Worm (Caenorhabditis elegans) whole organism, young adult: ENCODE measurements around the gene atf-4.

ENCODE experiments used
- F39B2.1 ChIP-seq: fragments of 200-800 bp; sonication (Bioruptor generic); IDR thresholded peaks from 2 replicates; pipeline ENCODE4 v1.3.6; 2022; ENCODE audit warnings: missing genetic modification reagents, missing genetic modification characterization, missing compliant biosample characterization
- F49E8.2 ChIP-seq: sonication (generic microtip); optimal IDR thresholded peaks from 3 replicates; lab custom pipeline; 2017; ENCODE audit warnings: missing genetic modification characterization, mild to moderate bottlenecking, missing compliant biosample characterization, antibody characterized with exemption, moderate library complexity; ENCODE audit not compliant: insufficient read depth
- Y56A3A.18 ChIP-seq: fragments of 200-800 bp; sonication (Bioruptor generic); IDR thresholded peaks from 2 replicates; pipeline ENCODE4 v1.3.6; 2022; ENCODE audit warnings: missing genetic modification reagents, missing genetic modification characterization, missing compliant biosample characterization
- akir-1 ChIP-seq: fragments of 200-800 bp; sonication (Bioruptor generic); optimal IDR thresholded peaks from 2 replicates; lab custom pipeline; 2018; ENCODE audit warnings: mild to moderate bottlenecking, missing genetic modification characterization, moderate library complexity, missing compliant biosample characterization
- ama-1 ChIP-seq, 3 experiments: fragments of 150-350 bp in 1 of 3; sonication (generic microtip) in 2 of 3; optimal IDR thresholded peaks; 2 replicates each; lab custom pipeline; 2014 to 2018; ENCODE audit warnings: missing biosample characterization in 2 of 3, missing genetic modification characterization in 2 of 3, missing genetic modification reagents in 2 of 3
- ceh-100 ChIP-seq: fragments of 200-800 bp; sonication (Bioruptor generic); IDR thresholded peaks from 2 replicates; pipeline ENCODE4 v1.3.6; 2022; ENCODE audit warnings: missing genetic modification reagents, missing genetic modification characterization, missing compliant biosample characterization
- lsy-27 ChIP-seq: sonication (generic microtip); optimal IDR thresholded peaks from 2 replicates; lab custom pipeline; 2017; ENCODE audit warnings: missing genetic modification characterization, mild to moderate bottlenecking, missing compliant biosample characterization, antibody characterized with exemption, missing genotype, borderline replicate concordance; ENCODE audit not compliant: insufficient read depth
- mcd-1 ChIP-seq: fragments of 200-800 bp; sonication (Bioruptor generic); IDR thresholded peaks from 2 replicates; pipeline ENCODE4 v1.3.6; 2022; ENCODE audit warnings: missing genetic modification reagents, missing genetic modification characterization, missing compliant biosample characterization
- nfya-2 ChIP-seq: fragments of 200-800 bp; sonication (Bioruptor generic); IDR thresholded peaks from 2 replicates; pipeline ENCODE4 v1.3.6; 2022; ENCODE audit warnings: missing genetic modification reagents, missing genetic modification characterization, missing compliant biosample characterization
- sea-2 ChIP-seq: fragments of 200-800 bp; sonication (Bioruptor generic); IDR thresholded peaks from 2 replicates; pipeline ENCODE4 v1.3.6; 2022; ENCODE audit warnings: missing genetic modification characterization, missing compliant biosample characterization
- xnd-1 ChIP-seq: sonication (generic microtip); optimal IDR thresholded peaks from 2 replicates; lab custom pipeline; 2016; ENCODE audit warnings: missing genotype, missing genetic modification reagents, missing genetic modification characterization, missing compliant biosample characterization
- zim-3 ChIP-seq: sonication (generic microtip); optimal IDR thresholded peaks from 2 replicates; lab custom pipeline; 2017; ENCODE audit warnings: mild to moderate bottlenecking, missing genetic modification characterization, moderate library complexity, missing compliant biosample characterization
- ztf-22 ChIP-seq: fragments of 200-800 bp; sonication (Bioruptor generic); optimal IDR thresholded peaks from 2 replicates; lab custom pipeline; 2018; ENCODE audit warnings: mild to moderate bottlenecking, missing genetic modification characterization, moderate library complexity, missing compliant biosample characterization
- ztf-3 ChIP-seq: fragments of 200-800 bp; sonication (Bioruptor generic); optimal IDR thresholded peaks from 2 replicates; lab custom pipeline; 2018; ENCODE audit warnings: mild to moderate bottlenecking, missing genetic modification characterization, missing compliant biosample characterization

DNA sequence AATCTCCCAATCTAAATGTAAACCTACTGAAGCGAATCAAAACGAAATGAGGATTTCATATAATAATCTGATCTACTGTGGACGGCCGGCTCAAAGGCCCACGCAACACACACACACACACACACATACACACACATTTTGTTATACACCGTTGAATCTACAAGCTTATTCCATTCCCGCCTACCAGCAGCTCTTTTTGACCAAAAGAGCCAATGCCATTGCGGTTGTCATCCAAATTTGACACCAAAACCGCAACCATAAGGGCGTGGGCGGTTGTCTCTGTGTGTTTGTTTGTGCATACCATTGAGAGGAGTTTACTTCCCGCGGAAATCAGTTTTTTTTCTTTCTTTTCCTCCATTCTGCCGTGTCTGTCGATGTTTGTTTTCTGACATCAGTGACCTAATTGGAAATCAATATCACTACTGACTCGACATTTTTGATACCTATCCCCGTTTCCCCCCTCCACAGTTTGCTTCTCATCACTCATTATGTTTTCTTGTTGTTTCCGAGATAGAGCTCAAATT, 32.3 kb upstream of the atf-4 start:
- no peak for TF ChIP-seq mcd-1
- TF ChIP-seq nfya-2 (GFP tag; lab: Robert Waterston, UW), result no peak
- TF ChIP-seq akir-1, result no peak
- no peak for TF ChIP-seq ama-1 (optimal IDR thresholded peaks at IDR 0.05; lab: Kevin White, UChicago)
- no peak for TF ChIP-seq ama-1 (GFP tag; optimal IDR thresholded peaks at IDR 0.05; lab: Kevin White, UChicago)
- no peak for TF ChIP-seq Y56A3A.18 (GFP tag; lab: Robert Waterston, UW)
- TF ChIP-seq ztf-3, result no peak
- TF ChIP-seq xnd-1 (tag; lab: Kevin White, UChicago), result no peak
- TF ChIP-seq ceh-100, result no peak
- TF ChIP-seq lsy-27 (tag; lab: Kevin White, UChicago), result no peak
- no peak for TF ChIP-seq F39B2.1 (GFP tag; lab: Robert Waterston, UW)
- TF ChIP-seq F49E8.2 (tag; lab: Kevin White, UChicago), result no peak
- no peak for TF ChIP-seq ztf-22 (GFP tag; lab: Kevin White, UChicago)
- no peak for TF ChIP-seq zim-3 (tag; lab: Kevin White, UChicago)
- TF ChIP-seq sea-2, result no peak
